Worm (Caenorhabditis elegans): ENCODE data around the gene F55G7.1.

Gene F55G7.1

ce11 chrX:11920723-11921283, 3.4 kb upstream of the F55G7.1 start, which contains the start of gene Y62H9A.14:
Y62H9A.14 (plus strand) TSS chrX:11921233.
- TF ChIP-seq klf-2 (GFP tag; conservative IDR thresholded peaks at IDR 0.05) (no peak), T22C8.4 (GFP tag; IDR thresholded peaks at IDR 0.05) (no peak), flt-1 (GFP tag; IDR thresholded peaks at IDR 0.05) (no peak), ztf-23 (GFP tag; IDR thresholded peaks at IDR 0.05) (no peak), med-1 (GFP tag; optimal IDR thresholded peaks at IDR 0.05; ENCODE audit: insufficient read depth) (no peak), tab-1 (GFP tag; IDR thresholded peaks at IDR 0.05) (no peak), ztf-29 (GFP tag; IDR thresholded peaks at IDR 0.05) (no peak), cog-1 (tag; optimal IDR thresholded peaks at IDR 0.05) (no peak), ref-1 (GFP tag; conservative IDR thresholded peaks at IDR 0.05) (no peak)

- TF ChIP-seq T22C8.4 (GFP tag; IDR thresholded peaks at IDR 0.05) = no peak
- TF ChIP-seq klf-2 (GFP tag; conservative IDR thresholded peaks at IDR 0.05) = no peak
- no peak for TF ChIP-seq tab-1 (GFP tag; IDR thresholded peaks at IDR 0.05)
- no peak for TF ChIP-seq flt-1 (GFP tag; IDR thresholded peaks at IDR 0.05)
- TF ChIP-seq med-1 (GFP tag; optimal IDR thresholded peaks at IDR 0.05; ENCODE audit: insufficient read depth) = no peak
- no peak for TF ChIP-seq ztf-29 (GFP tag; IDR thresholded peaks at IDR 0.05)
- TF ChIP-seq ref-1 (GFP tag; conservative IDR thresholded peaks at IDR 0.05) = no peak
- no peak for TF ChIP-seq ztf-23 (GFP tag; IDR thresholded peaks at IDR 0.05)
- no peak for TF ChIP-seq cog-1 (tag; optimal IDR thresholded peaks at IDR 0.05)
These were observed 1.0 kb downstream of the F55G7.1 start for ce11 chrX:11925243-11925642.

ce11 chrX:11927585-11927984, 3.4 kb downstream of the F55G7.1 start, which contains the start of gene F55G7.4:
F55G7.4 (plus strand) TSS chrX:11927885.
- TF ChIP-seq tab-1 (GFP tag; IDR thresholded peaks at IDR 0.05) (no peak), ztf-23 (GFP tag; IDR thresholded peaks at IDR 0.05) (no peak), T22C8.4 (GFP tag; IDR thresholded peaks at IDR 0.05) (no peak), klf-2 (GFP tag; conservative IDR thresholded peaks at IDR 0.05) (no peak), flt-1 (GFP tag; IDR thresholded peaks at IDR 0.05) (no peak)

- no peak for TF ChIP-seq ref-1 (GFP tag; conservative IDR thresholded peaks at IDR 0.05)
- TF ChIP-seq T22C8.4 (GFP tag; IDR thresholded peaks at IDR 0.05) = no peak
- TF ChIP-seq cog-1 (tag; optimal IDR thresholded peaks at IDR 0.05) = no peak
- TF ChIP-seq med-1 (GFP tag; optimal IDR thresholded peaks at IDR 0.05; ENCODE audit: insufficient read depth) = no peak
- TF ChIP-seq flt-1 (GFP tag; IDR thresholded peaks at IDR 0.05) = no peak
- TF ChIP-seq ztf-29 (GFP tag; IDR thresholded peaks at IDR 0.05) = no peak
- TF ChIP-seq ztf-23 (GFP tag; IDR thresholded peaks at IDR 0.05) = no peak
- no peak for TF ChIP-seq tab-1 (GFP tag; IDR thresholded peaks at IDR 0.05)
- TF ChIP-seq klf-2 (GFP tag; conservative IDR thresholded peaks at IDR 0.05) = no peak
These were observed 7.3 kb downstream of the F55G7.1 start, which contains the start of gene dot-1.4 for ce11 chrX:11931559-11931958. dot-1.4 (minus strand) TSS chrX:11931659.

ce11 chrX:11933547-11933946, 9.3 kb downstream of the F55G7.1 start:
- TF ChIP-seq ztf-29 (GFP tag; IDR thresholded peaks at IDR 0.05) (no peak), flt-1 (GFP tag; IDR thresholded peaks at IDR 0.05) (0 out of 2 replicates have a peak, but pooled peaks have one; percentile 32), tab-1 (GFP tag; IDR thresholded peaks at IDR 0.05) (0 out of 2 replicates have a peak, but pooled peaks have one; percentile 32)

- peak; percentile 69 for TF ChIP-seq cog-1 (tag; optimal IDR thresholded peaks at IDR 0.05)
- peak; percentile 63; the same call in 1 of the 2 replicates for TF ChIP-seq T22C8.4 (GFP tag; IDR thresholded peaks at IDR 0.05)
- peak; percentile 85 for TF ChIP-seq ztf-23 (GFP tag; IDR thresholded peaks at IDR 0.05)
- peak; percentile 79 for TF ChIP-seq klf-2 (GFP tag; conservative IDR thresholded peaks at IDR 0.05)
- peak; percentile 92 for TF ChIP-seq flt-1 (GFP tag; IDR thresholded peaks at IDR 0.05)
- peak; percentile 90 for TF ChIP-seq tab-1 (GFP tag; IDR thresholded peaks at IDR 0.05)
- 0 out of 2 replicates have a peak, but pooled peaks have one; percentile 58 for TF ChIP-seq ztf-29 (GFP tag; IDR thresholded peaks at IDR 0.05)
- peak; percentile 72 for TF ChIP-seq ref-1 (GFP tag; conservative IDR thresholded peaks at IDR 0.05)
- peak; percentile 41 for TF ChIP-seq med-1 (GFP tag; optimal IDR thresholded peaks at IDR 0.05; ENCODE audit: insufficient read depth)
These were observed 10.7 kb downstream of the F55G7.1 start for ce11 chrX:11934933-11935332.

- TF ChIP-seq klf-2 (GFP tag; conservative IDR thresholded peaks at IDR 0.05) = peak; percentile 67
- peak; percentile 95 for TF ChIP-seq cog-1 (tag; optimal IDR thresholded peaks at IDR 0.05)
- TF ChIP-seq ref-1 (GFP tag; conservative IDR thresholded peaks at IDR 0.05) = peak; percentile 48
- no peak for TF ChIP-seq ztf-29 (GFP tag; IDR thresholded peaks at IDR 0.05)
- TF ChIP-seq T22C8.4 (GFP tag; IDR thresholded peaks at IDR 0.05) = peak; percentile 100
- peak; percentile 74; the same call in 1 of the 2 replicates for TF ChIP-seq tab-1 (GFP tag; IDR thresholded peaks at IDR 0.05)
- peak; percentile 64 for TF ChIP-seq med-1 (GFP tag; optimal IDR thresholded peaks at IDR 0.05; ENCODE audit: insufficient read depth)
- peak; percentile 90 for TF ChIP-seq flt-1 (GFP tag; IDR thresholded peaks at IDR 0.05)
- peak; percentile 86 for TF ChIP-seq ztf-23 (GFP tag; IDR thresholded peaks at IDR 0.05)
These were observed 13.2 kb downstream of the F55G7.1 start for ce11 chrX:11937343-11937935.

- no peak for TF ChIP-seq ztf-29 (GFP tag; IDR thresholded peaks at IDR 0.05)
- no peak for TF ChIP-seq tab-1 (GFP tag; IDR thresholded peaks at IDR 0.05)
- no peak for TF ChIP-seq cog-1 (tag; optimal IDR thresholded peaks at IDR 0.05)
- TF ChIP-seq ztf-23 (GFP tag; IDR thresholded peaks at IDR 0.05) = no peak
- no peak for TF ChIP-seq flt-1 (GFP tag; IDR thresholded peaks at IDR 0.05)
- TF ChIP-seq T22C8.4 (GFP tag; IDR thresholded peaks at IDR 0.05) = no peak
- no peak for TF ChIP-seq med-1 (GFP tag; optimal IDR thresholded peaks at IDR 0.05; ENCODE audit: insufficient read depth)
- TF ChIP-seq ref-1 (GFP tag; conservative IDR thresholded peaks at IDR 0.05) = no peak
- TF ChIP-seq klf-2 (GFP tag; conservative IDR thresholded peaks at IDR 0.05) = no peak
These were observed 14.6 kb downstream of the F55G7.1 start, which contains the start of gene F55G7.5 for ce11 chrX:11938826-11939225. F55G7.5 (minus strand) TSS chrX:11938926.

ce11 chrX:11941951-11942350, 17.7 kb downstream of the F55G7.1 start, which contains the start of gene F55G7.3:
F55G7.3 (minus strand) TSS chrX:11942051.
- no peak for TF ChIP-seq T22C8.4 (GFP tag; IDR thresholded peaks at IDR 0.05)
- TF ChIP-seq ztf-29 (GFP tag; IDR thresholded peaks at IDR 0.05) = no peak
- TF ChIP-seq cog-1 (tag; optimal IDR thresholded peaks at IDR 0.05) = no peak
- TF ChIP-seq ref-1 (GFP tag; conservative IDR thresholded peaks at IDR 0.05) = no peak
- TF ChIP-seq med-1 (GFP tag; optimal IDR thresholded peaks at IDR 0.05; ENCODE audit: insufficient read depth) = no peak
- no peak for TF ChIP-seq tab-1 (GFP tag; IDR thresholded peaks at IDR 0.05)
- TF ChIP-seq flt-1 (GFP tag; IDR thresholded peaks at IDR 0.05) = no peak
- no peak for TF ChIP-seq klf-2 (GFP tag; conservative IDR thresholded peaks at IDR 0.05)
- no peak for TF ChIP-seq ztf-23 (GFP tag; IDR thresholded peaks at IDR 0.05)
